Worm (Caenorhabditis elegans) whole organism, early embryonic: ENCODE data around the gene wapl-1.

Experiments
- F13C5.2 ChIP-seq: sonication (generic microtip); optimal IDR thresholded peaks from 2 replicates; lab custom pipeline; 2017; ENCODE audit warnings: mild to moderate bottlenecking, missing genetic modification characterization, inconsistent platforms, missing compliant biosample characterization
- aly-1 ChIP-seq: sonication (generic microtip); optimal IDR thresholded peaks from 2 replicates; lab custom pipeline; 2016; ENCODE audit warnings: missing genetic modification characterization, missing compliant biosample characterization
- ama-1 ChIP-seq: fragments of 150-350 bp; optimal IDR thresholded peaks from 2 replicates; lab custom pipeline; 2014
- ceh-13 ChIP-seq: fragments of 200-800 bp; sonication (Bioruptor generic); optimal IDR thresholded peaks from 2 replicates; lab custom pipeline; 2018; ENCODE audit warnings: mild to moderate bottlenecking, missing genetic modification characterization, missing compliant biosample characterization
- ceh-36 ChIP-seq: sonication (generic microtip); optimal IDR thresholded peaks from 2 replicates; lab custom pipeline; 2016; ENCODE audit warnings: missing genetic modification characterization, inconsistent platforms, missing compliant biosample characterization
- ets-7 ChIP-seq: sonication (generic microtip); optimal IDR thresholded peaks from 2 replicates; lab custom pipeline; 2016; ENCODE audit warnings: missing genotype, missing genetic modification characterization, missing compliant biosample characterization
- flt-1 ChIP-seq: fragments of 200-800 bp; sonication (Bioruptor generic); IDR thresholded peaks from 2 replicates; pipeline ENCODE4 v1.3.6; 2022; ENCODE audit warnings: missing genetic modification characterization, missing compliant biosample characterization
- scrt-1 ChIP-seq: fragments of 200-800 bp; sonication (Bioruptor generic); IDR thresholded peaks from 2 replicates; pipeline ENCODE4 v1.3.6; 2022; ENCODE audit warnings: missing genetic modification characterization, missing compliant biosample characterization
- tbx-11 ChIP-seq: fragments of 200-800 bp; sonication (Bioruptor generic); IDR thresholded peaks from 2 replicates; pipeline ENCODE4 v1.3.6; 2022; ENCODE audit warnings: missing genetic modification characterization, missing compliant biosample characterization
- tbx-37 ChIP-seq: fragments of 200-800 bp; sonication (Bioruptor generic); conservative IDR thresholded peaks from 2 replicates; pipeline ENCODE4 v1.3.6; 2022; ENCODE audit warnings: missing genetic modification reagents, missing genetic modification characterization, missing compliant biosample characterization
- tra-4 ChIP-seq: sonication (generic microtip); optimal IDR thresholded peaks from 2 replicates; lab custom pipeline; 2017; ENCODE audit warnings: missing genetic modification characterization, missing compliant biosample characterization

- no peak for TF ChIP-seq ceh-13 (GFP tag; lab: Kevin White, UChicago)
- TF ChIP-seq ama-1 (lab: Kevin White, UChicago) = no peak
- no peak for TF ChIP-seq flt-1 (GFP tag; lab: Robert Waterston, UW)
- no peak for TF ChIP-seq aly-1 (tag; lab: Kevin White, UChicago)
- TF ChIP-seq ets-7 (tag; lab: Kevin White, UChicago) = no peak
- no peak for TF ChIP-seq ceh-36 (tag; lab: Kevin White, UChicago)
- TF ChIP-seq tbx-37 (GFP tag; lab: Robert Waterston, UW) = no peak
- no peak for TF ChIP-seq F13C5.2 (tag; lab: Kevin White, UChicago)
- no peak for TF ChIP-seq scrt-1 (GFP tag; lab: Robert Waterston, UW)
- no peak for TF ChIP-seq tbx-11 (GFP tag; lab: Robert Waterston, UW)
- TF ChIP-seq tra-4 = no peak
Observed at ce11 chrIV:4437825-4438224, 7.7 kb downstream of the wapl-1 start.
